Worm (Caenorhabditis elegans): ENCODE data around the gene sax-1.

DNA sequence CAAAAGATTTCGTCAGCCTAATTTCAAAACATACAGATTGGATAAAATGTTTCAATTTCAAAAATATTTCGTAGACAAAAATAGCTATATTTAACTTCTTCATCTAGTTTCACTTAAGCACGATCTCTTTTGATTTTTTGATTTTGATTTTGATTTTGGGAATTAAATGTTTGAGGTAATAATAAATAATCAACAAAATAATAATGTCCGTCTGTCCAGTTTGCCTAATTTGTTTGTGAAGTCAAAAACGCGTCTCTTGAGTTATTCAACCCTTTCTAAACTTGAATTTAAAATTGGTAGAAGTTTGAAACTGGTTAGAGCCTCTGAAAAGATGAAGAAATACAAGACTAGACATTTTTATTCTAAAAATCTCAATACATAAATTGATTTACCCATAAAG is 39.9 kb upstream of the sax-1 start:
- TF ChIP-seq dao-5 (tag; optimal IDR thresholded peaks at IDR 0.05): no peak
- no peak for TF ChIP-seq W03F9.2 (tag; optimal IDR thresholded peaks at IDR 0.05)
- no peak for TF ChIP-seq him-1 (tag; optimal IDR thresholded peaks at IDR 0.05)
